Worm (Caenorhabditis elegans): ENCODE data around the gene dot-1.3.
A peak's percentile ranks its signal among the peaks of the same experiment; 100 is the strongest.
"Not testable (repeated sequence)": the region's sequence is repeated elsewhere in the genome, so short reads cannot be mapped to it uniquely, and the experiment has no call there.

dot-1.3 gene

DNA sequence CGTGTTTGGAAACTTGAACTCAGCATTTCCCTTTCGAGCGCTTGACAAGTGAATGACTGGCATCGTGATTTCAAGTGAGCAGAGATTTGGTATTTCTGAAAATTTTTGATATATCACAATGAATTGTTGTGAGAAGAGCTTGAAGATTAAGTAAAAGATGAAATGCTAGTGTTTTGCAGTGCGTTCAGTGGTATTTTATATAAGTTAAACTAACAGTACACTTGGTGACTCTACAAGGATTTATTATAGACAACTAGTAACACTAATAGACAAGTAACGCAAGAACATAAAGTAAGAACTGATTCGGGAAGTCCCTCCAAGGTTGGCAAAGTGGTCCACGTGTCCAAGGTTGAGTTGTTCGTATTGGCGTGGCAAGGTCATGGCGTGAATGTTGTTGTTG, at the start of gene dot-1.3:
Gene dot-1.3 (minus strand): TSS at position 101 of the 400 bp plus-strand sequence.
- not testable (repeated sequence) for TF ChIP-seq ceh-18, hlh-6, nfya-1 (tag; optimal IDR thresholded peaks at IDR 0.05)

DNA sequence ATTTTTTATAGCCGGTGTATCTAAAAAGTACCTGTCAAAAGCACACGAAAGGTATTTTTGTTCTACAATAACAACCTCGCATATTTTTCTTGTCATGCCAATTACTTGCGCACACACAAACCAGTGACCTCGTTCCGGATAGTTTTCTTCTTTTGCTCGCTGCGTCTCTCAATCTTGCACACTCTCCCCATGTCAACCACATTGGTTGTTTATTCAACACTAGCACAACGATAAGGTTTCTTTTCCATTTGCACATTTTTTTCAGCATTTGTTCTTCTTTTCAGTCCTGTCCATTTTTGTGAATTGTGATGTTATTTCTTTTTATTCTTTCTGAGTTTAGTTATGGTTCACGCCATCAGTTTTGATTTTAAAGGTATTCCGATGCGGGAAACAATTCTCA, 47.6 kb upstream of the dot-1.3 start, which contains the start of gene F42F12.3:
Gene F42F12.3 (plus strand): TSS at position 372 of the 400 bp plus-strand sequence.
- TF ChIP-seq ceh-19 (GFP tag; optimal IDR thresholded peaks at IDR 0.05) (no peak), hlh-8 (tag; optimal IDR thresholded peaks at IDR 0.05) (no peak), syd-9 (tag; optimal IDR thresholded peaks at IDR 0.05) (no peak), madf-2 (tag; optimal IDR thresholded peaks at IDR 0.05) (no peak), sdc-2 (tag; optimal IDR thresholded peaks at IDR 0.05) (no peak), gmeb-2 (tag; optimal IDR thresholded peaks at IDR 0.05) (no peak), zip-5 (tag; optimal IDR thresholded peaks at IDR 0.05) (no peak), pax-1 (tag; optimal IDR thresholded peaks at IDR 0.05) (no peak), pqm-1 (tag; optimal IDR thresholded peaks at IDR 0.05) (no peak), pha-4 (tag; optimal IDR thresholded peaks at IDR 0.05) (no peak), ceh-31 (tag; optimal IDR thresholded peaks at IDR 0.05) (no peak), C38D4.7 (GFP tag; optimal IDR thresholded peaks at IDR 0.05) (no peak), unc-3 (GFP tag; conservative IDR thresholded peaks at IDR 0.05) (no peak), unc-3 (tag; optimal IDR thresholded peaks at IDR 0.05) (no peak), ceh-48 (tag; optimal IDR thresholded peaks at IDR 0.05) (no peak), unc-86 (tag; optimal IDR thresholded peaks at IDR 0.05) (no peak)

DNA sequence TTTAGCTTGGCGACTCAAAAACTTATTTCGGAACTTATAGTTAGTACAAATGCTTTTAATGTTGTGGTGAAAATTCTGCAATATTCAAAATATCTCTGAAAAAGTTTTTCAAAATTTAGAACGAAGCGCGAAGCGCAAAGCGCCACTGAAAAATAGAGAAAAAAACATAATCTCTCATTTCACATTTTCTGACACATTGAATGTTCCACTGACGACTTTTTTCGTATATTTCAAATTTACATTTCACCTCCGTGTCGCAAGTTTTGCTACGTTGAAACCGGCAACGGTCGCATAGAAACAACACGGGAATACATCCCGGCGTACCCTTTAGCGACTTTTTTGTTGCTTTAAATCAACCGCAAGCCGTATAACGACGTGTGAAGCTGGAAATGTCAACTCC, 45.7 kb upstream of the dot-1.3 start, which contains the start of gene F42F12.14:
Gene F42F12.14 (plus strand): TSS at position 301 of the 400 bp plus-strand sequence.
- TF ChIP-seq lin-11 (tag; optimal IDR thresholded peaks at IDR 0.05), result no peak
- TF ChIP-seq T23F11.4 (GFP tag; optimal IDR thresholded peaks at IDR 0.05), result no peak
- no peak for TF ChIP-seq ceh-9 (tag; optimal IDR thresholded peaks at IDR 0.05)
- TF ChIP-seq pha-2 (tag; optimal IDR thresholded peaks at IDR 0.05), result no peak
- TF ChIP-seq dve-1 (tag; optimal IDR thresholded peaks at IDR 0.05), result no peak
- no peak for TF ChIP-seq fkh-10 (GFP tag; optimal IDR thresholded peaks at IDR 0.05)
- no peak for TF ChIP-seq ttx-3 (tag; optimal IDR thresholded peaks at IDR 0.05)
- TF ChIP-seq fkh-6 (tag; optimal IDR thresholded peaks at IDR 0.05), result no peak
- TF ChIP-seq pag-3 (tag; optimal IDR thresholded peaks at IDR 0.05; ENCODE audit: borderline replicate concordance), result no peak
- TF ChIP-seq ceh-48 (tag; optimal IDR thresholded peaks at IDR 0.05), result no peak
- TF ChIP-seq ceh-22 (tag; optimal IDR thresholded peaks at IDR 0.05), result no peak
- TF ChIP-seq Y22D7AL.16 (tag; optimal IDR thresholded peaks at IDR 0.05), result no peak
- TF ChIP-seq hlh-15 (tag; optimal IDR thresholded peaks at IDR 0.05), result no peak
- no peak for TF ChIP-seq fax-1 (tag; optimal IDR thresholded peaks at IDR 0.05)
- TF ChIP-seq hlh-8 (tag; optimal IDR thresholded peaks at IDR 0.05), result no peak

DNA sequence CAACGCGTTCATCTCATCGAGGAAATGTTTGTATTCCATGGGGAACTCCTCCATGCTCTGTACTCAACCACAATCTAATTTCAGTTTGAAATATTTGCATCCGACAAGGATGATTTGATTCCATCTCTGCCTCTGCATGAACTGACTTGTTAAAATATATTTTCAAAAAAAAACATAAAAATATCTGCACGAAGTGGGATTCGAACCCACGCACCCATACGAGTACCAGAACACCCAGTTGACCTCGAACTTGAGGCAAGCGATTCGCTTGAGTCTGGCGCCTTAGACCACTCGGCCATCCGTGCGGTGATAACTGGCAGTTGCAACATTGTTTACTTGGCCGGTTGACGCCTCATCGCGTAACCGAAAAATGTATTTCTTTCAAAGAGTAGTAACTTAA, 45.2 kb upstream of the dot-1.3 start:
- TF ChIP-seq elt-2 (tag; optimal IDR thresholded peaks at IDR 0.05) (peak; percentile 25), pag-3 (tag; optimal IDR thresholded peaks at IDR 0.05; ENCODE audit: borderline replicate concordance) (no peak), odd-2 (tag; optimal IDR thresholded peaks at IDR 0.05) (no peak), hlh-6 (tag; optimal IDR thresholded peaks at IDR 0.05) (no peak), ama-1 (optimal IDR thresholded peaks at IDR 0.05) (no peak), ceh-14 (tag; optimal IDR thresholded peaks at IDR 0.05) (peak; percentile 3), dmd-4 (tag; optimal IDR thresholded peaks at IDR 0.05; ENCODE audit: borderline replicate concordance) (no peak), sdc-2 (tag; optimal IDR thresholded peaks at IDR 0.05) (peak; percentile 63), pros-1 (tag; optimal IDR thresholded peaks at IDR 0.05) (no peak), ceh-6 (GFP tag; optimal IDR thresholded peaks at IDR 0.05) (peak; percentile 31), K02D7.2 (tag; optimal IDR thresholded peaks at IDR 0.05) (no peak), che-1 (tag; optimal IDR thresholded peaks at IDR 0.05) (peak; percentile 30), nhr-232 (tag; optimal IDR thresholded peaks at IDR 0.05) (peak; percentile 36)
